Fruit fly (Drosophila melanogaster) whole organism, embryonic: ENCODE data around the gene Cyp4ac2.

Experiments
- CG11560 ChIP-seq: fragments of 200-800 bp; sonication (Bioruptor generic); IDR thresholded peaks from 3 replicates; pipeline ENCODE4 v1.3.6; 2022; ENCODE audit warnings: missing biosample characterization, missing genetic modification characterization
- CG12769 ChIP-seq: fragments of 200-800 bp; sonication (Bioruptor generic); optimal IDR thresholded peaks from 2 replicates; lab custom pipeline; 2019; ENCODE audit warnings: missing biosample characterization, mild to moderate bottlenecking, missing genetic modification characterization, moderate library complexity
- CG13894 ChIP-seq: fragments of 200-800 bp; sonication (Bioruptor generic); optimal IDR thresholded peaks from 3 replicates; lab custom pipeline; 2018; ENCODE audit warnings: missing biosample characterization, mild to moderate bottlenecking, missing genetic modification characterization, moderate library complexity
- CG14710 ChIP-seq: fragments of 200-800 bp; sonication (Bioruptor generic); optimal IDR thresholded peaks from 3 replicates; lab custom pipeline; 2019; ENCODE audit warnings: missing biosample characterization, mild to moderate bottlenecking, missing genetic modification characterization, moderate library complexity
- CG15696 ChIP-seq: fragments of 200-800 bp; sonication (Bioruptor generic); optimal IDR thresholded peaks from 2 replicates; lab custom pipeline; 2019; ENCODE audit warnings: missing biosample characterization, mild to moderate bottlenecking, missing genetic modification characterization, moderate library complexity
- CG2202 ChIP-seq: fragments of 200-800 bp; sonication (Bioruptor generic); optimal IDR thresholded peaks from 2 replicates; lab custom pipeline; 2018; ENCODE audit warnings: missing biosample characterization, mild to moderate bottlenecking, missing genetic modification characterization
- CG3065 ChIP-seq: fragments of 200-800 bp; sonication (Bioruptor generic); optimal IDR thresholded peaks from 2 replicates; lab custom pipeline; 2016; ENCODE audit warnings: missing biosample characterization, missing genetic modification characterization
- CG33557 ChIP-seq: fragments of 200-800 bp; sonication (Bioruptor generic); optimal IDR thresholded peaks from 2 replicates; lab custom pipeline; 2019; ENCODE audit warnings: missing biosample characterization, mild to moderate bottlenecking, missing genetic modification characterization, moderate library complexity
- CG4360 ChIP-seq: fragments of 200-800 bp; sonication (Bioruptor generic); IDR thresholded peaks from 2 replicates; pipeline ENCODE4 v1.3.6; 2022; ENCODE audit warnings: missing biosample characterization, missing genetic modification characterization
- CG7745 ChIP-seq: fragments of 200-800 bp; sonication (Bioruptor generic); optimal IDR thresholded peaks from 2 replicates; lab custom pipeline; 2018; ENCODE audit warnings: missing biosample characterization, mild to moderate bottlenecking, missing genetic modification characterization, moderate library complexity
- Chrac-16 ChIP-seq: fragments of 200-800 bp; sonication (Bioruptor generic); optimal IDR thresholded peaks from 3 replicates; lab custom pipeline; 2016; ENCODE audit warnings: missing biosample characterization, missing genetic modification characterization
- D ChIP-seq, 2 experiments: fragments of 200-800 bp in 1 of 2; fragments of >200 bp in 1 of 2; sonication (Bioruptor generic) in 1 of 2; optimal IDR thresholded peaks; 2 replicates in 1 of 2; 3 replicates in 1 of 2; lab custom pipeline; 2017; ENCODE audit warnings: mild to moderate bottlenecking in 1 of 2, missing biosample characterization in 1 of 2, missing genetic modification characterization in 1 of 2, missing genetic modification reagents in 1 of 2
- Dref ChIP-seq: fragments of 200-800 bp; sonication (Bioruptor generic); IDR thresholded peaks from 2 replicates; pipeline ENCODE4 v1.3.6; 2022; ENCODE audit warnings: missing biosample characterization, missing genetic modification characterization
- Hr78 ChIP-seq, 2 experiments: fragments of 200-800 bp in 1 of 2; fragments of >200 bp in 1 of 2; sonication (Bioruptor generic) in 1 of 2; optimal IDR thresholded peaks; 2 replicates each; lab custom pipeline; 2017 to 2019; ENCODE audit warnings: missing biosample characterization in 2 of 2, missing genetic modification characterization in 2 of 2, mild to moderate bottlenecking in 1 of 2, moderate library complexity in 1 of 2
- Lpt ChIP-seq: fragments of >200 bp; optimal IDR thresholded peaks from 2 replicates; lab custom pipeline; 2018; ENCODE audit warnings: missing biosample characterization, missing genetic modification characterization
- MTF-1 ChIP-seq: fragments of 200-800 bp; sonication (Bioruptor generic); optimal IDR thresholded peaks from 2 replicates; lab custom pipeline; 2018; ENCODE audit warnings: missing biosample characterization, mild to moderate bottlenecking, missing genetic modification characterization, borderline replicate concordance
- Mad ChIP-seq: fragments of 200-800 bp; sonication (Bioruptor generic); optimal IDR thresholded peaks from 2 replicates; lab custom pipeline; 2016; ENCODE audit warnings: missing biosample characterization, missing genetic modification characterization
- Med ChIP-seq: fragments of 200-800 bp; sonication (Bioruptor generic); peaks from one replicate; lab custom pipeline; 2016; ENCODE audit warnings: missing biosample characterization, missing genetic modification characterization, mild to moderate bottlenecking, inconsistent platforms, moderate library complexity
- Mrtf ChIP-seq: fragments of 200-800 bp; sonication (Bioruptor generic); IDR thresholded peaks from 3 replicates; pipeline ENCODE4 v1.3.6; 2022; ENCODE audit warnings: missing biosample characterization, missing genetic modification characterization
- Opbp ChIP-seq: fragments of 200-800 bp; sonication (Bioruptor generic); IDR thresholded peaks from 3 replicates; pipeline ENCODE4 v1.3.6; 2022; ENCODE audit warnings: missing biosample characterization, missing genetic modification characterization; ENCODE audit not compliant: partially characterized antibody
- Ravus ChIP-seq: fragments of 200-800 bp; sonication (Bioruptor generic); IDR thresholded peaks from 2 replicates; pipeline ENCODE4 v1.3.6; 2022; ENCODE audit warnings: missing biosample characterization, missing genetic modification characterization
- Stat92E ChIP-seq, 3 experiments: fragments of >200 bp in 2 of 3; fragments of 200-800 bp in 1 of 3; sonication (Bioruptor generic) in 1 of 3; optimal IDR thresholded peaks; 2 replicates each; lab custom pipeline; 2017 to 2019; ENCODE audit warnings: missing biosample characterization in 3 of 3, missing genetic modification characterization in 3 of 3, mild to moderate bottlenecking in 1 of 3, moderate library complexity in 1 of 3
- ac ChIP-seq: fragments of 200-800 bp; sonication (Bioruptor generic); optimal IDR thresholded peaks from 3 replicates; lab custom pipeline; 2017; ENCODE audit warnings: missing biosample characterization, mild to moderate bottlenecking, missing genetic modification characterization
- ase ChIP-seq: fragments of 200-800 bp; sonication (Bioruptor generic); IDR thresholded peaks from 3 replicates; pipeline ENCODE4 v1.3.6; 2022; ENCODE audit warnings: missing biosample characterization, missing genetic modification characterization
- bsh ChIP-seq, 2 experiments: fragments of 200-800 bp; sonication (Bioruptor generic); optimal IDR thresholded peaks; 2 replicates each; lab custom pipeline; 2017 to 2018; ENCODE audit warnings: mild to moderate bottlenecking in 2 of 2, missing biosample characterization in 2 of 2, missing genetic modification characterization in 2 of 2, moderate library complexity in 1 of 2
- cad ChIP-seq: fragments of >200 bp; optimal IDR thresholded peaks from 2 replicates; lab custom pipeline; 2017; ENCODE audit warnings: missing biosample characterization, missing genetic modification characterization
- cg ChIP-seq: fragments of 200-800 bp; sonication (Bioruptor generic); optimal IDR thresholded peaks from 3 replicates; lab custom pipeline; 2019; ENCODE audit warnings: missing biosample characterization, mild to moderate bottlenecking, missing genetic modification characterization, moderate library complexity
- chm ChIP-seq: fragments of 200-800 bp; sonication (Bioruptor generic); IDR thresholded peaks from 2 replicates; pipeline ENCODE4 v1.3.6; 2022; ENCODE audit warnings: missing biosample characterization, missing genetic modification characterization
- grn ChIP-seq: fragments of 200-800 bp; sonication (Bioruptor generic); optimal IDR thresholded peaks from 3 replicates; lab custom pipeline; 2017; ENCODE audit warnings: missing biosample characterization, missing genetic modification characterization
- inv ChIP-seq: fragments of 200-800 bp; sonication (Bioruptor generic); IDR thresholded peaks from 2 replicates; pipeline ENCODE4 v1.3.6; 2022; ENCODE audit warnings: missing biosample characterization, missing genetic modification characterization; ENCODE audit not compliant: partially characterized antibody
- kni ChIP-seq: fragments of 200-800 bp; sonication (Bioruptor generic); optimal IDR thresholded peaks from 3 replicates; lab custom pipeline; 2017; ENCODE audit warnings: mild to moderate bottlenecking, missing biosample characterization, missing genetic modification reagents, missing genetic modification characterization
- lmd ChIP-seq: fragments of 200-800 bp; sonication (Bioruptor generic); IDR thresholded peaks from 2 replicates; pipeline ENCODE4 v1.3.6; 2022; ENCODE audit warnings: missing biosample characterization, missing genetic modification characterization
- oc ChIP-seq: fragments of 200-800 bp; sonication (Bioruptor generic); optimal IDR thresholded peaks from 2 replicates; lab custom pipeline; 2018; ENCODE audit warnings: missing biosample characterization, mild to moderate bottlenecking, missing genetic modification characterization, moderate library complexity
- odd ChIP-seq: fragments of 200-800 bp; sonication (Bioruptor generic); optimal IDR thresholded peaks from 2 replicates; lab custom pipeline; 2017; ENCODE audit warnings: missing biosample characterization, mild to moderate bottlenecking, missing genetic modification characterization
- otp ChIP-seq: fragments of 200-800 bp; sonication (Bioruptor generic); IDR thresholded peaks from 3 replicates; pipeline ENCODE4, ENCODE4 v1.3.6; 2022; ENCODE audit warnings: missing biosample characterization, missing genetic modification characterization
- pan ChIP-seq, 4 experiments: fragments of >200 bp in 3 of 4; fragments of 200-800 bp in 1 of 4; sonication (Bioruptor generic) in 1 of 4; optimal IDR thresholded peaks in 3 of 4; IDR thresholded peaks in 1 of 4; 2 replicates each; pipeline versions ENCODE4 v1.3.6 to Lab custom; 2017 to 2022; ENCODE audit warnings: missing biosample characterization in 2 of 4, missing genetic modification characterization in 2 of 4, mixed read lengths in 1 of 4
- pros ChIP-seq: fragments of 200-800 bp; sonication (Bioruptor generic); optimal IDR thresholded peaks from 3 replicates; lab custom pipeline; 2019; ENCODE audit warnings: missing biosample characterization, mild to moderate bottlenecking, missing genetic modification characterization, moderate library complexity
- row ChIP-seq: fragments of 200-800 bp; sonication (Bioruptor generic); IDR thresholded peaks from 3 replicates; pipeline ENCODE4 v1.3.6; 2022; ENCODE audit warnings: missing biosample characterization, missing genetic modification characterization
- sd ChIP-seq: fragments of 200-800 bp; sonication (Bioruptor generic); optimal IDR thresholded peaks from 3 replicates; lab custom pipeline; 2018; ENCODE audit warnings: missing biosample characterization, mild to moderate bottlenecking, missing genetic modification characterization, moderate library complexity
- sens ChIP-seq: fragments of 200-800 bp; sonication (Bioruptor generic); peaks from one replicate; lab custom pipeline; 2016; ENCODE audit warnings: missing biosample characterization, missing genetic modification characterization
- shn ChIP-seq: fragments of 200-800 bp; sonication (Bioruptor generic); optimal IDR thresholded peaks from 3 replicates; lab custom pipeline; 2016; ENCODE audit warnings: missing biosample characterization, missing genetic modification characterization
- sna ChIP-seq: fragments of 200-800 bp; sonication (Bioruptor generic); IDR thresholded peaks from 2 replicates; pipeline ENCODE4 v1.3.6; 2022; ENCODE audit warnings: missing biosample characterization, missing genetic modification characterization; ENCODE audit not compliant: partially characterized antibody
- sqz ChIP-seq: fragments of 200-800 bp; sonication (Bioruptor generic); optimal IDR thresholded peaks from 3 replicates; lab custom pipeline; 2018; ENCODE audit warnings: missing biosample characterization, mild to moderate bottlenecking, missing genetic modification characterization
- sr ChIP-seq: fragments of 200-800 bp; sonication (Bioruptor generic); IDR thresholded peaks from 3 replicates; pipeline ENCODE4 v1.3.6; 2022; ENCODE audit warnings: missing biosample characterization, missing genetic modification characterization
- twi ChIP-seq: fragments of 200-800 bp; optimal IDR thresholded peaks from 2 replicates; lab custom pipeline; 2019; ENCODE audit warnings: missing biosample characterization, mild to moderate bottlenecking, missing genetic modification characterization, moderate library complexity
- wor ChIP-seq: fragments of 200-800 bp; sonication (Bioruptor generic); IDR thresholded peaks from 2 replicates; pipeline ENCODE4 v1.3.6; 2022; ENCODE audit warnings: missing biosample characterization, missing genetic modification characterization

Cyp4ac2 gene

dm6 chr2L:5239433-5240278 lies 26.5 kb upstream of the Cyp4ac2 start:
- TF ChIP-seq wor, result no peak
- 0 out of 3 replicates have a peak, but pooled peaks have one; percentile 6 for TF ChIP-seq Opbp (GFP tag; lab: Robert Waterston, UW)
- TF ChIP-seq Chrac-16, result no peak
- TF ChIP-seq bsh (GFP tag; optimal IDR thresholded peaks at IDR 0.05; lab: Kevin White, UChicago), result peak in 1 of 2 experiments; percentile 0
- TF ChIP-seq CG3065, result no peak
- no peak for TF ChIP-seq inv (GFP tag; lab: Robert Waterston, UW)
- peak; percentile 16 for TF ChIP-seq CG2202 (tag; lab: Kevin White, UChicago)
- peak; percentile 63 for TF ChIP-seq CG15696 (tag; lab: Kevin White, UChicago)
- 0 out of 2 replicates have a peak, but pooled peaks have one; percentile 5 for TF ChIP-seq lmd (GFP tag; lab: Robert Waterston, UW)
- TF ChIP-seq Lpt, result no peak
- TF ChIP-seq CG13894, result peak; percentile 1
- TF ChIP-seq pros (GFP tag; lab: Kevin White, UChicago), result peak; percentile 48
- TF ChIP-seq Mad (GFP tag; lab: Kevin White, UChicago), result no peak
- TF ChIP-seq D (optimal IDR thresholded peaks at IDR 0.05; lab: Kevin White, UChicago), result peak; percentile 89
- peak; percentile 6 for TF ChIP-seq D (GFP tag; optimal IDR thresholded peaks at IDR 0.05; lab: Kevin White, UChicago)
- peak; percentile 47 for TF ChIP-seq CG7745 (tag; lab: Kevin White, UChicago)
- peak; percentile 6 for TF ChIP-seq MTF-1 (GFP tag; lab: Kevin White, UChicago)
- peak; percentile 30 for TF ChIP-seq shn
- TF ChIP-seq pan (optimal IDR thresholded peaks at IDR 0.05; lab: Kevin White, UChicago), result no peak
- no peak for TF ChIP-seq pan (GFP tag; optimal IDR thresholded peaks at IDR 0.05 in 1 of 2, IDR thresholded peaks at IDR 0.05 in 1 of 2)
- TF ChIP-seq Med (GFP tag; lab: Kevin White, UChicago), result peak; percentile 78
- peak; percentile 31; the same call in 1 of the 2 replicates for TF ChIP-seq CG4360
- TF ChIP-seq sr, result peak; percentile 93
- peak in 1 of 2 experiments; percentile 75 for TF ChIP-seq Hr78 (GFP tag; optimal IDR thresholded peaks at IDR 0.05; lab: Kevin White, UChicago)
- peak; percentile 13 for TF ChIP-seq cg (GFP tag; lab: Kevin White, UChicago)
- TF ChIP-seq otp, result 0 out of 3 replicates have a peak, but pooled peaks have one; percentile 39
- peak; percentile 52 for TF ChIP-seq oc
- peak; percentile 23 for TF ChIP-seq sens (GFP tag; lab: Kevin White, UChicago)
- TF ChIP-seq grn (GFP tag; lab: Kevin White, UChicago), result peak; percentile 46
- peak; percentile 0 for TF ChIP-seq CG12769
- TF ChIP-seq ase, result 0 out of 3 replicates have a peak, but pooled peaks have one; percentile 16
- TF ChIP-seq kni (GFP tag; lab: Kevin White, UChicago), result peak; percentile 92
- no peak for TF ChIP-seq CG11560 (tag; lab: Robert Waterston, UW)
- peak; percentile 1 for TF ChIP-seq CG33557 (GFP tag; lab: Kevin White, UChicago)
- peak; percentile 88 for TF ChIP-seq sd (tag; lab: Kevin White, UChicago)
- 0 out of 2 replicates have a peak, but pooled peaks have one; percentile 31 for TF ChIP-seq chm (GFP tag; lab: Robert Waterston, UW)
- peak; percentile 21 for TF ChIP-seq sqz (GFP tag; lab: Kevin White, UChicago)
- TF ChIP-seq Ravus (GFP tag; lab: Robert Waterston, UW), result no peak
- no peak for TF ChIP-seq Dref
- TF ChIP-seq Stat92E (GFP tag; optimal IDR thresholded peaks at IDR 0.05; lab: Kevin White, UChicago), result peak in 1 of 3 experiments; percentile 98
- TF ChIP-seq odd (GFP tag; lab: Kevin White, UChicago), result peak; percentile 15
- no peak for TF ChIP-seq Mrtf
- peak; percentile 9 for TF ChIP-seq ac (GFP tag; lab: Kevin White, UChicago)
- peak; percentile 100 for TF ChIP-seq twi
- no peak for TF ChIP-seq row
- TF ChIP-seq cad (GFP tag; lab: Kevin White, UChicago), result peak; percentile 53
- peak; percentile 4 for TF ChIP-seq CG14710 (tag; lab: Kevin White, UChicago)
- no peak for TF ChIP-seq sna
